Fruit fly (Drosophila melanogaster) whole organism, embryonic: ENCODE results near the gene CG4658.

ENCODE experiments used
- Adf1 ChIP-seq: fragments of 200-800 bp; sonication (Bioruptor generic); IDR thresholded peaks from 2 replicates; pipeline ENCODE4 v1.3.6; 2022; ENCODE audit warnings: missing biosample characterization, missing genetic modification characterization
- Atf-2 ChIP-seq: fragments of 200-800 bp; sonication (Bioruptor generic); optimal IDR thresholded peaks from 2 replicates; lab custom pipeline; 2016; ENCODE audit warnings: missing biosample characterization, missing genetic modification characterization
- CG10959 ChIP-seq: fragments of 200-800 bp; sonication (Bioruptor generic); IDR thresholded peaks from 2 replicates; pipeline ENCODE4 v1.3.6; 2022; ENCODE audit warnings: missing biosample characterization, missing genetic modification characterization
- CG12236 ChIP-seq: fragments of 200-800 bp; sonication (Bioruptor generic); optimal IDR thresholded peaks from 2 replicates; lab custom pipeline; 2016; ENCODE audit warnings: missing biosample characterization, missing genetic modification characterization
- CG12299 ChIP-seq: fragments of 200-800 bp; sonication (Bioruptor generic); optimal IDR thresholded peaks from 2 replicates; lab custom pipeline; 2018; ENCODE audit warnings: missing biosample characterization, mild to moderate bottlenecking, missing genetic modification characterization
- CG12659 ChIP-seq: fragments of 200-800 bp; sonication (Bioruptor generic); optimal IDR thresholded peaks from 3 replicates; lab custom pipeline; 2017; ENCODE audit warnings: mild to moderate bottlenecking, missing biosample characterization, missing genetic modification reagents, missing genetic modification characterization
- CG12769 ChIP-seq: fragments of 200-800 bp; sonication (Bioruptor generic); optimal IDR thresholded peaks from 2 replicates; lab custom pipeline; 2019; ENCODE audit warnings: missing biosample characterization, mild to moderate bottlenecking, missing genetic modification characterization, moderate library complexity
- CG14050 ChIP-seq: fragments of 200-800 bp; sonication (Bioruptor generic); IDR thresholded peaks from 3 replicates; pipeline ENCODE4 v1.3.6; 2022; ENCODE audit warnings: missing biosample characterization, missing genetic modification characterization
- CG14441 ChIP-seq: fragments of 200-800 bp; sonication (Bioruptor generic); IDR thresholded peaks from 2 replicates; pipeline ENCODE4 v1.3.6; 2022; ENCODE audit warnings: missing biosample characterization, missing genetic modification characterization
- CG1647 ChIP-seq: fragments of 200-800 bp; sonication (Bioruptor generic); optimal IDR thresholded peaks from 3 replicates; lab custom pipeline; 2016; ENCODE audit warnings: missing biosample characterization, missing genetic modification characterization
- CG17361 ChIP-seq: fragments of 200-800 bp; sonication (Bioruptor generic); IDR thresholded peaks from 3 replicates; pipeline ENCODE4 v1.3.6; 2022; ENCODE audit warnings: missing biosample characterization, missing genetic modification characterization
- CG17802 ChIP-seq: fragments of 200-800 bp; sonication (Bioruptor generic); optimal IDR thresholded peaks from 2 replicates; lab custom pipeline; 2018; ENCODE audit warnings: missing biosample characterization, mild to moderate bottlenecking, missing genetic modification characterization, moderate library complexity
- CG17912 ChIP-seq: fragments of 200-800 bp; sonication (Bioruptor generic); optimal IDR thresholded peaks from 2 replicates; lab custom pipeline; 2018; ENCODE audit warnings: missing biosample characterization, mild to moderate bottlenecking, missing genetic modification characterization
- CG1792 ChIP-seq: fragments of 200-800 bp; sonication (Bioruptor generic); optimal IDR thresholded peaks from 2 replicates; lab custom pipeline; 2016; ENCODE audit warnings: missing biosample characterization, missing genetic modification characterization
- CG2120 ChIP-seq: fragments of 200-800 bp; sonication (Bioruptor generic); optimal IDR thresholded peaks from 3 replicates; lab custom pipeline; 2016; ENCODE audit warnings: missing biosample characterization, missing genetic modification characterization
- CG31224 ChIP-seq: fragments of 200-800 bp; sonication (Bioruptor generic); IDR thresholded peaks from 2 replicates; pipeline ENCODE4 v1.3.6; 2022; ENCODE audit warnings: missing biosample characterization, missing genetic modification characterization
- CG34224 ChIP-seq: fragments of 200-800 bp; sonication (Bioruptor generic); IDR thresholded peaks from 3 replicates; pipeline ENCODE4 v1.3.6; 2022; ENCODE audit warnings: missing biosample characterization, missing genetic modification characterization; ENCODE audit not compliant: partially characterized antibody
- CG3726 ChIP-seq: fragments of 200-800 bp; sonication (Bioruptor generic); IDR thresholded peaks from 3 replicates; pipeline ENCODE4, ENCODE4 v1.3.6; 2022; ENCODE audit warnings: missing biosample characterization, missing genetic modification characterization
- CG3995 ChIP-seq: fragments of 200-800 bp; sonication (Bioruptor generic); optimal IDR thresholded peaks from 3 replicates; lab custom pipeline; 2016; ENCODE audit warnings: missing biosample characterization, missing genetic modification characterization
- CG43689 ChIP-seq: fragments of 200-800 bp; sonication (Bioruptor generic); IDR thresholded peaks from 2 replicates; pipeline ENCODE4 v1.3.6; 2022; ENCODE audit warnings: missing biosample characterization, missing genetic modification characterization
- CG4820 ChIP-seq: fragments of 200-800 bp; sonication (Bioruptor generic); optimal IDR thresholded peaks from 3 replicates; lab custom pipeline; 2016; ENCODE audit warnings: missing biosample characterization, missing genetic modification characterization
- CG5953 ChIP-seq: fragments of 200-800 bp; sonication (Bioruptor generic); IDR thresholded peaks from 2 replicates; pipeline ENCODE4 v1.3.6; 2022; ENCODE audit warnings: missing biosample characterization, missing genetic modification characterization
- CG8944 ChIP-seq: fragments of 200-800 bp; sonication (Bioruptor generic); optimal IDR thresholded peaks from 3 replicates; lab custom pipeline; 2016; ENCODE audit warnings: missing biosample characterization, missing genetic modification characterization
- Dbx ChIP-seq: fragments of 200-800 bp; sonication (Bioruptor generic); IDR thresholded peaks from 3 replicates; pipeline ENCODE4 v1.3.6; 2022; ENCODE audit warnings: missing biosample characterization, missing genetic modification characterization
- HLH3B ChIP-seq: fragments of 200-800 bp; sonication (Bioruptor generic); IDR thresholded peaks from 2 replicates; pipeline ENCODE4 v1.3.6; 2022; ENCODE audit warnings: missing biosample characterization, missing genetic modification characterization
- MBD-R2 ChIP-seq: fragments of 200-800 bp; sonication (Bioruptor generic); IDR thresholded peaks from 2 replicates; pipeline ENCODE4 v1.3.6; 2022; ENCODE audit warnings: missing biosample characterization, missing genetic modification characterization
- Neu2 ChIP-seq: fragments of 200-800 bp; sonication (Bioruptor generic); optimal IDR thresholded peaks from 3 replicates; lab custom pipeline; 2016; ENCODE audit warnings: missing biosample characterization, missing genetic modification characterization, borderline replicate concordance
- Oaz ChIP-seq: fragments of 200-800 bp; sonication (Bioruptor generic); IDR thresholded peaks from 2 replicates; pipeline ENCODE4 v1.3.6; 2022; ENCODE audit warnings: missing biosample characterization, missing genetic modification characterization
- Rx ChIP-seq: fragments of 200-800 bp; sonication (Bioruptor generic); IDR thresholded peaks from 2 replicates; pipeline ENCODE4 v1.3.6; 2022; ENCODE audit warnings: missing biosample characterization, missing genetic modification characterization
- Trl ChIP-seq, 3 experiments: fragments of >200 bp in 2 of 3; fragments of 200-800 bp in 1 of 3; sonication (Bioruptor generic) in 1 of 3; optimal IDR thresholded peaks; 2 replicates in 1 of 3; 3 replicates in 2 of 3; lab custom pipeline; 2016 to 2017; ENCODE audit warnings: missing biosample characterization in 1 of 3, missing genetic modification characterization in 1 of 3
- Usf ChIP-seq: fragments of 200-800 bp; sonication (Bioruptor generic); optimal IDR thresholded peaks from 2 replicates; lab custom pipeline; 2017; ENCODE audit warnings: missing genotype, missing biosample characterization, missing genetic modification characterization
- ato ChIP-seq: fragments of 200-800 bp; sonication (Bioruptor generic); IDR thresholded peaks from 2 replicates; pipeline ENCODE4 v1.3.6; 2022; ENCODE audit warnings: missing biosample characterization, missing genetic modification characterization; ENCODE audit not compliant: partially characterized antibody
- bowl ChIP-seq: fragments of 200-800 bp; sonication (Bioruptor generic); IDR thresholded peaks from 2 replicates; pipeline ENCODE4 v1.3.6; 2022; ENCODE audit warnings: missing biosample characterization, missing genetic modification characterization
- ci ChIP-seq: fragments of 200-800 bp; sonication (Bioruptor generic); IDR thresholded peaks from 3 replicates; pipeline ENCODE4 v1.3.6; 2022; ENCODE audit warnings: missing biosample characterization, missing genetic modification characterization
- crol ChIP-seq: fragments of 200-800 bp; sonication (Bioruptor generic); IDR thresholded peaks from 2 replicates; pipeline ENCODE4 v1.3.6; 2022; ENCODE audit warnings: missing biosample characterization, missing genetic modification characterization
- ems ChIP-seq: fragments of 200-800 bp; sonication (Bioruptor generic); optimal IDR thresholded peaks from 3 replicates; lab custom pipeline; 2016; ENCODE audit warnings: missing biosample characterization, missing genetic modification characterization
- fd102C ChIP-seq: fragments of 200-800 bp; sonication (Bioruptor generic); optimal IDR thresholded peaks from 2 replicates; lab custom pipeline; 2018; ENCODE audit warnings: missing biosample characterization, mild to moderate bottlenecking, missing genetic modification characterization, moderate library complexity
- ken ChIP-seq: fragments of 200-800 bp; sonication (Bioruptor generic); IDR thresholded peaks from 3 replicates; pipeline ENCODE4 v1.3.6; 2022; ENCODE audit warnings: missing biosample characterization, missing genetic modification characterization
- nerfin-2 ChIP-seq: fragments of 200-800 bp; sonication (Bioruptor generic); IDR thresholded peaks from 2 replicates; pipeline ENCODE4 v1.3.6; 2022; ENCODE audit warnings: missing biosample characterization, missing genetic modification characterization; ENCODE audit not compliant: partially characterized antibody
- phol ChIP-seq: fragments of 200-800 bp; sonication (Bioruptor generic); optimal IDR thresholded peaks from 3 replicates; lab custom pipeline; 2018; ENCODE audit warnings: missing biosample characterization, mild to moderate bottlenecking, missing genetic modification characterization, moderate library complexity
- repo ChIP-seq: fragments of 200-800 bp; sonication (Bioruptor generic); optimal IDR thresholded peaks from 2 replicates; lab custom pipeline; 2016; ENCODE audit warnings: missing biosample characterization, missing genetic modification characterization
- sens ChIP-seq: fragments of 200-800 bp; sonication (Bioruptor generic); peaks from one replicate; lab custom pipeline; 2016; ENCODE audit warnings: missing biosample characterization, missing genetic modification characterization
- sim ChIP-seq: fragments of 200-800 bp; sonication (Bioruptor generic); IDR thresholded peaks from 2 replicates; pipeline ENCODE4 v1.3.6; 2022; ENCODE audit warnings: missing biosample characterization, missing genetic modification characterization
- slbo ChIP-seq: fragments of 200-800 bp; sonication (Bioruptor generic); IDR thresholded peaks from 2 replicates; pipeline ENCODE4 v1.3.6; 2022; ENCODE audit warnings: missing biosample characterization, missing genetic modification characterization
- sna ChIP-seq: fragments of 200-800 bp; sonication (Bioruptor generic); IDR thresholded peaks from 2 replicates; pipeline ENCODE4 v1.3.6; 2022; ENCODE audit warnings: missing biosample characterization, missing genetic modification characterization; ENCODE audit not compliant: partially characterized antibody
- sob ChIP-seq: fragments of 200-800 bp; sonication (Bioruptor generic); IDR thresholded peaks from 2 replicates; pipeline ENCODE4 v1.3.6; 2022; ENCODE audit warnings: missing biosample characterization, missing genetic modification characterization
- sqz ChIP-seq: fragments of 200-800 bp; sonication (Bioruptor generic); optimal IDR thresholded peaks from 3 replicates; lab custom pipeline; 2018; ENCODE audit warnings: missing biosample characterization, mild to moderate bottlenecking, missing genetic modification characterization
- tin ChIP-seq: fragments of 200-800 bp; sonication (Bioruptor generic); optimal IDR thresholded peaks from 3 replicates; lab custom pipeline; 2016; ENCODE audit warnings: missing biosample characterization, missing genetic modification characterization
- tll ChIP-seq, 2 experiments: fragments of 200-800 bp in 1 of 2; fragments of >200 bp in 1 of 2; sonication (Bioruptor generic) in 1 of 2; optimal IDR thresholded peaks; 2 replicates each; lab custom pipeline; 2017 to 2019; ENCODE audit warnings: missing biosample characterization in 2 of 2, missing genetic modification characterization in 2 of 2, mild to moderate bottlenecking in 1 of 2, moderate library complexity in 1 of 2
- wek ChIP-seq: fragments of 200-800 bp; sonication (Bioruptor generic); optimal IDR thresholded peaks from 3 replicates; lab custom pipeline; 2018; ENCODE audit warnings: missing biosample characterization, mild to moderate bottlenecking, missing genetic modification characterization, moderate library complexity
- zfh1 ChIP-seq: fragments of 200-800 bp; sonication (Bioruptor generic); IDR thresholded peaks from 3 replicates; pipeline ENCODE4 v1.3.6; 2022; ENCODE audit warnings: missing biosample characterization, missing genetic modification characterization
- zfh2 ChIP-seq: fragments of 200-800 bp; sonication (Bioruptor generic); optimal IDR thresholded peaks from 2 replicates; lab custom pipeline; 2016; ENCODE audit warnings: missing biosample characterization, missing genetic modification characterization

The CG4658 gene

dm6 chr2L:10004574-10004973 is 47.6 kb downstream of the CG4658 start (continued):
- TF ChIP-seq crol (GFP tag; lab: Robert Waterston, UW) (peak; percentile 61; the same call in 1 of the 2 replicates), Rx (GFP tag; lab: Robert Waterston, UW) (no peak), Usf (GFP tag; lab: Kevin White, UChicago) (no peak), zfh2 (GFP tag; lab: Kevin White, UChicago) (no peak), fd102C (GFP tag; lab: Kevin White, UChicago) (no peak), CG10959 (GFP tag; lab: Robert Waterston, UW) (no peak), Adf1 (peak; percentile 97), bowl (GFP tag; lab: Robert Waterston, UW) (no peak), CG14050 (no peak), CG34224 (GFP tag; lab: Robert Waterston, UW) (no peak; the same call in 2 of the 3 replicates), ken (no peak), sob (GFP tag; lab: Robert Waterston, UW) (no peak), CG8944 (GFP tag; lab: Kevin White, UChicago) (no peak), wek (GFP tag; lab: Kevin White, UChicago) (peak; percentile 15), Neu2 (no peak), ato (GFP tag; lab: Robert Waterston, UW) (no peak), sens (peak; percentile 59), Trl (optimal IDR thresholded peaks at IDR 0.05; lab: Kevin White, UChicago) (no peak), Trl (GFP tag; optimal IDR thresholded peaks at IDR 0.05; lab: Kevin White, UChicago) (no peak), CG14441 (no peak), Dbx (GFP tag; lab: Robert Waterston, UW) (no peak), sqz (GFP tag; lab: Kevin White, UChicago) (no peak), nerfin-2 (GFP tag; lab: Robert Waterston, UW) (no peak), CG17802 (tag; lab: Kevin White, UChicago) (no peak), sim (GFP tag; lab: Robert Waterston, UW) (no peak), CG3995 (GFP tag; lab: Kevin White, UChicago) (no peak), ems (GFP tag; lab: Kevin White, UChicago) (no peak), CG17912 (GFP tag; lab: Kevin White, UChicago) (peak; percentile 9), sna (0 out of 2 replicates have a peak, but pooled peaks have one; percentile 44), CG4820 (GFP tag; lab: Kevin White, UChicago) (no peak), CG17361 (GFP tag; lab: Robert Waterston, UW) (no peak), CG12659 (no peak), CG12236 (GFP tag; lab: Kevin White, UChicago) (no peak), CG31224 (GFP tag; lab: Robert Waterston, UW) (no peak), HLH3B (GFP tag; lab: Robert Waterston, UW) (no peak; the same call in 1 of the 2 replicates), CG1647 (GFP tag; lab: Kevin White, UChicago) (no peak), MBD-R2 (GFP tag; lab: Robert Waterston, UW) (no peak), CG12299 (no peak), ci (GFP tag; lab: Robert Waterston, UW) (peak; percentile 73), CG3726 (GFP tag; lab: Robert Waterston, UW) (no peak), zfh1 (GFP tag; lab: Robert Waterston, UW) (0 out of 3 replicates have a peak, but pooled peaks have one; percentile 4), CG2120 (no peak), CG43689 (GFP tag; lab: Robert Waterston, UW) (no peak), slbo (GFP tag; lab: Robert Waterston, UW) (no peak), tll (GFP tag; optimal IDR thresholded peaks at IDR 0.05; lab: Kevin White, UChicago) (no peak), phol (tag; lab: Kevin White, UChicago) (no peak), CG1792 (GFP tag; lab: Kevin White, UChicago) (no peak), CG5953 (GFP tag; lab: Robert Waterston, UW) (no peak), Oaz (GFP tag; lab: Robert Waterston, UW) (no peak), Atf-2 (GFP tag; lab: Kevin White, UChicago) (no peak), repo (GFP tag; lab: Kevin White, UChicago) (no peak), CG12769 (tag; lab: Kevin White, UChicago) (no peak), tin (GFP tag; lab: Kevin White, UChicago) (no peak)
